Worm (Caenorhabditis elegans) whole organism, mixed stage, embryonic: Measurements from ENCODE around the gene algn-3.

Experiments
- mep-1 ChIP-seq: fragments of 150-350 bp; optimal IDR thresholded peaks from 2 replicates; lab custom pipeline; 2017; ENCODE audit warnings: missing biosample characterization, missing genetic modification reagents, missing genetic modification characterization, inconsistent platforms
- nhr-12 ChIP-seq: fragments of 150-350 bp; optimal IDR thresholded peaks from 2 replicates; lab custom pipeline; 2014; ENCODE audit warnings: missing biosample characterization, missing genetic modification characterization
- sptf-1 ChIP-seq: sonication (generic microtip); optimal IDR thresholded peaks from 2 replicates; lab custom pipeline; 2017; ENCODE audit warnings: mild to moderate bottlenecking, missing genetic modification characterization, moderate library complexity, missing compliant biosample characterization
- unc-62 ChIP-seq: fragments of 150-350 bp; optimal IDR thresholded peaks from 2 replicates; lab custom pipeline; 2014; ENCODE audit warnings: missing biosample characterization, missing genetic modification reagents, missing genetic modification characterization

DNA sequence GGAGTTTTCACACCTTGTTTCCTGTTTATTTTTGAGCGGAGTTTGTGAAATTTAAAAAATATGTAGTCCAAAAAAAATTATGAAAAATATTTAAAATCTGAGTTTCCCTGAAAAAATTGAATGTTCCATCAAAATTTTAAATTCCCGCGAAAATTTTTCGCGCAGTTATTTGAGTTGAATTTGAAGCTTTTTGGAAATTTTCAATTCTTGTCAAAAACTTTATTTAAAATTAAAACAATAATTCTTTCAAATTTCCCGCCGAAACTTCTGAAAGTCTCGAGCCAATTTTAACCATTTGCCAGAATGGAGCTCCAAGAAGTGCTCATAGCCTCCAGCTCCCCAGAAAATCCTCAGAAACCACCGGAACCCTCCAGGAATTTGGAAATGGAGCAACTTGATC lies 28.2 kb downstream of the algn-3 start, which contains the start of gene gur-4:
- TF ChIP-seq mep-1 (tag; lab: Kevin White, UChicago) = no peak
- TF ChIP-seq unc-62 (GFP tag; lab: Kevin White, UChicago) = no peak
- TF ChIP-seq nhr-12 (tag; lab: Kevin White, UChicago) = no peak
- TF ChIP-seq sptf-1 (tag; lab: Kevin White, UChicago) = no peak
